Worm (Caenorhabditis elegans) whole organism, L4 larva: ENCODE results near the gene tkt-1.

ENCODE experiments used
- D1046.2 ChIP-seq: fragments of 200-800 bp; sonication (Bioruptor generic); IDR thresholded peaks from 2 replicates; pipeline ENCODE4 v1.3.6; 2022; ENCODE audit warnings: missing genetic modification characterization, missing compliant biosample characterization
- R02D3.7 ChIP-seq: fragments of 150-350 bp; sonication (generic microtip); optimal IDR thresholded peaks from 3 replicates; lab custom pipeline; 2014; ENCODE audit warnings: missing biosample characterization, missing genetic modification characterization
- ama-1 ChIP-seq: fragments of 150-350 bp; optimal IDR thresholded peaks from 2 replicates; lab custom pipeline; 2014; ENCODE audit warnings: inconsistent platforms, mixed read lengths
- daf-8 ChIP-seq: fragments of 200-800 bp; sonication (Bioruptor generic); IDR thresholded peaks from 2 replicates; pipeline ENCODE4 v1.3.6; 2022; ENCODE audit warnings: missing genetic modification characterization, missing compliant biosample characterization
- dpl-1 ChIP-seq: fragments of 150-350 bp; optimal IDR thresholded peaks from 2 replicates; lab custom pipeline; 2014; ENCODE audit warnings: missing biosample characterization, missing genetic modification reagents, missing genetic modification characterization
- lir-3 ChIP-seq: sonication (generic microtip); optimal IDR thresholded peaks from 2 replicates; lab custom pipeline; 2016; ENCODE audit warnings: mild to moderate bottlenecking, missing genetic modification characterization, missing compliant biosample characterization
- nhr-41 ChIP-seq: fragments of 200-800 bp; sonication (Bioruptor generic); IDR thresholded peaks from 2 replicates; pipeline ENCODE4 v1.3.6; 2022; ENCODE audit warnings: missing genetic modification reagents, missing genetic modification characterization, missing compliant biosample characterization
- nhr-6 ChIP-seq: fragments of 150-350 bp; optimal IDR thresholded peaks from 2 replicates; lab custom pipeline; 2014; ENCODE audit warnings: missing biosample characterization, missing genetic modification characterization
- nhr-77 ChIP-seq: fragments of 150-350 bp; optimal IDR thresholded peaks from 2 replicates; lab custom pipeline; 2014; ENCODE audit warnings: missing biosample characterization, missing genetic modification characterization
- zfp-2 ChIP-seq: sonication (generic microtip); optimal IDR thresholded peaks from 2 replicates; lab custom pipeline; 2016; ENCODE audit warnings: mild to moderate bottlenecking, missing genetic modification characterization, missing compliant biosample characterization

Gene tkt-1

DNA sequence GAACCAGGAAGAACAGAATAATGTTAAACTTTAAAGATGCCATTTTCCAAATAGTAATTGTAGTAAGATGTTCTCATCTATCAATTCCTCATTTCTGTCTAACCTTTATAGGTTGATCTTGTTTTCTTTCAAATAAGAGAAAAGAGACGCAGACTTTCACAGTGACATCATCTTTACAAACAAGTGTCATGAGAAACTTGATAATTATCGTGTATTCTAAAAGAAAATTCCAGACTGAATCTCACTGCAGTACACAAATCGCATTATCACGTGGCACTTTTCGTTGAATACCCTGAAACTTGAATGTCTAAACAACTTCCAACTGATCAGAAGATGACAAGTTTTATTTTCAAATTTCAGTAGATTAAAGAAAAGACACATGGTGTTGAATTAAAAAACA lies 51.7 kb downstream of the tkt-1 start, which contains the start of gene R09E10.13 (continued):
- TF ChIP-seq daf-8 (GFP tag; lab: Robert Waterston, UW) (no peak), nhr-77 (tag; lab: Kevin White, UChicago) (no peak), ama-1 (lab: Kevin White, UChicago) (no peak), nhr-41 (no peak), lir-3 (tag; lab: Kevin White, UChicago) (no peak), R02D3.7 (tag; lab: Kevin White, UChicago) (no peak), dpl-1 (GFP tag; lab: Kevin White, UChicago) (no peak), nhr-6 (tag; lab: Kevin White, UChicago) (no peak), zfp-2 (tag; lab: Kevin White, UChicago) (no peak), D1046.2 (GFP tag; lab: Robert Waterston, UW) (no peak)
- TF ChIP-seq, all 104 proteins: peak for 3
